Fruit fly (Drosophila melanogaster) whole organism, embryonic: ENCODE measurements around the gene PIG-B.

ENCODE experiments used
- BEAF-32 ChIP-seq: fragments of 200-800 bp; sonication (Bioruptor generic); optimal IDR thresholded peaks from 3 replicates; lab custom pipeline; 2017; ENCODE audit warnings: missing biosample characterization, missing genetic modification characterization, mild to moderate bottlenecking, moderate library complexity, missing genetic modification reagents
- BtbVII ChIP-seq: fragments of 200-800 bp; sonication (Bioruptor generic); optimal IDR thresholded peaks from 3 replicates; lab custom pipeline; 2017; ENCODE audit warnings: missing biosample characterization, mild to moderate bottlenecking, missing genetic modification characterization
- CG10267 ChIP-seq: fragments of 200-800 bp; sonication (Bioruptor generic); optimal IDR thresholded peaks from 2 replicates; lab custom pipeline; 2018; ENCODE audit warnings: missing biosample characterization, mild to moderate bottlenecking, missing genetic modification characterization, moderate library complexity
- CG11456 ChIP-seq: fragments of 200-800 bp; sonication (Bioruptor generic); IDR thresholded peaks from 3 replicates; pipeline ENCODE4 v1.3.6; 2022; ENCODE audit warnings: missing biosample characterization, missing genetic modification characterization
- CG11504 ChIP-seq: fragments of 200-800 bp; sonication (Bioruptor generic); optimal IDR thresholded peaks from 3 replicates; lab custom pipeline; 2019; ENCODE audit warnings: missing biosample characterization, mild to moderate bottlenecking, missing genetic modification characterization, moderate library complexity
- CG12104 ChIP-seq: fragments of 200-800 bp; sonication (Bioruptor generic); optimal IDR thresholded peaks from 3 replicates; lab custom pipeline; 2016; ENCODE audit warnings: missing biosample characterization, missing genetic modification characterization
- CG12769 ChIP-seq: fragments of 200-800 bp; sonication (Bioruptor generic); optimal IDR thresholded peaks from 2 replicates; lab custom pipeline; 2019; ENCODE audit warnings: missing biosample characterization, mild to moderate bottlenecking, missing genetic modification characterization, moderate library complexity
- CG12942 ChIP-seq: fragments of 200-800 bp; sonication (Bioruptor generic); optimal IDR thresholded peaks from 3 replicates; lab custom pipeline; 2016; ENCODE audit warnings: missing biosample characterization, missing genetic modification characterization
- CG13296 ChIP-seq: fragments of 200-800 bp; sonication (Bioruptor generic); optimal IDR thresholded peaks from 3 replicates; lab custom pipeline; 2018; ENCODE audit warnings: missing biosample characterization, mild to moderate bottlenecking, missing genetic modification characterization
- CG16813 ChIP-seq: fragments of 200-800 bp; sonication (Bioruptor generic); IDR thresholded peaks from 3 replicates; pipeline ENCODE4 v1.3.6; 2022; ENCODE audit warnings: missing biosample characterization, missing genetic modification characterization; ENCODE audit not compliant: partially characterized antibody
- CG18476 ChIP-seq: fragments of 200-800 bp; sonication (Bioruptor generic); optimal IDR thresholded peaks from 2 replicates; lab custom pipeline; 2016; ENCODE audit warnings: missing biosample characterization, mild to moderate bottlenecking, missing genetic modification characterization
- CG18599 ChIP-seq: fragments of 200-800 bp; sonication (Bioruptor generic); optimal IDR thresholded peaks from 3 replicates; lab custom pipeline; 2017; ENCODE audit warnings: missing biosample characterization, missing genetic modification characterization, mild to moderate bottlenecking, moderate library complexity, missing genetic modification reagents
- CG18764 ChIP-seq: fragments of 200-800 bp; sonication (Bioruptor generic); optimal IDR thresholded peaks from 3 replicates; lab custom pipeline; 2016; ENCODE audit warnings: missing biosample characterization, missing genetic modification characterization
- CG7839 ChIP-seq: fragments of 200-800 bp; sonication (Bioruptor generic); optimal IDR thresholded peaks from 3 replicates; lab custom pipeline; 2018; ENCODE audit warnings: missing biosample characterization, mild to moderate bottlenecking, missing genetic modification characterization, moderate library complexity
- D ChIP-seq, 2 experiments: fragments of 200-800 bp in 1 of 2; fragments of >200 bp in 1 of 2; sonication (Bioruptor generic) in 1 of 2; optimal IDR thresholded peaks; 2 replicates in 1 of 2; 3 replicates in 1 of 2; lab custom pipeline; 2017; ENCODE audit warnings: mild to moderate bottlenecking in 1 of 2, missing biosample characterization in 1 of 2, missing genetic modification characterization in 1 of 2, missing genetic modification reagents in 1 of 2
- Deaf1 ChIP-seq: fragments of 200-800 bp; optimal IDR thresholded peaks from 3 replicates; lab custom pipeline; 2019; ENCODE audit warnings: missing biosample characterization, mild to moderate bottlenecking, missing genetic modification characterization, moderate library complexity
- Drgx ChIP-seq: fragments of 200-800 bp; sonication (Bioruptor generic); IDR thresholded peaks from 2 replicates; pipeline ENCODE4 v1.3.6; 2022; ENCODE audit warnings: missing biosample characterization, missing genetic modification characterization
- Elba2 ChIP-seq: fragments of 200-800 bp; sonication (Bioruptor generic); optimal IDR thresholded peaks from 3 replicates; lab custom pipeline; 2016; ENCODE audit warnings: missing biosample characterization, missing genetic modification characterization
- GATAe ChIP-seq: fragments of 200-800 bp; sonication (Bioruptor generic); conservative IDR thresholded peaks from 2 replicates; pipeline ENCODE4 v1.3.6; 2022; ENCODE audit warnings: missing biosample characterization, missing genetic modification characterization
- HLH4C ChIP-seq: fragments of 200-800 bp; sonication (Bioruptor generic); IDR thresholded peaks from 3 replicates; pipeline ENCODE4 v1.3.6; 2022; ENCODE audit warnings: missing biosample characterization, missing genetic modification characterization; ENCODE audit not compliant: partially characterized antibody
- MTF-1 ChIP-seq: fragments of 200-800 bp; sonication (Bioruptor generic); optimal IDR thresholded peaks from 2 replicates; lab custom pipeline; 2018; ENCODE audit warnings: missing biosample characterization, mild to moderate bottlenecking, missing genetic modification characterization, borderline replicate concordance
- NFAT ChIP-seq: fragments of 200-800 bp; sonication (Bioruptor generic); IDR thresholded peaks from 2 replicates; pipeline ENCODE4 v1.3.6; 2022; ENCODE audit warnings: missing biosample characterization, missing genetic modification characterization
- Nf-YB ChIP-seq: fragments of 200-800 bp; sonication (Bioruptor generic); optimal IDR thresholded peaks from 3 replicates; lab custom pipeline; 2019; ENCODE audit warnings: missing biosample characterization, mild to moderate bottlenecking, missing genetic modification characterization, moderate library complexity
- Pdp1 ChIP-seq, 2 experiments: fragments of 200-800 bp; sonication (Bioruptor generic); optimal IDR thresholded peaks; 3 replicates each; lab custom pipeline; 2016; ENCODE audit warnings: missing biosample characterization in 2 of 2, missing genetic modification characterization in 2 of 2, mild to moderate bottlenecking in 1 of 2, moderate library complexity in 1 of 2
- Rx ChIP-seq: fragments of 200-800 bp; sonication (Bioruptor generic); IDR thresholded peaks from 2 replicates; pipeline ENCODE4 v1.3.6; 2022; ENCODE audit warnings: missing biosample characterization, missing genetic modification characterization
- ac ChIP-seq: fragments of 200-800 bp; sonication (Bioruptor generic); optimal IDR thresholded peaks from 3 replicates; lab custom pipeline; 2017; ENCODE audit warnings: missing biosample characterization, mild to moderate bottlenecking, missing genetic modification characterization
- cad ChIP-seq: fragments of >200 bp; optimal IDR thresholded peaks from 2 replicates; lab custom pipeline; 2017; ENCODE audit warnings: missing biosample characterization, missing genetic modification characterization
- cas ChIP-seq: fragments of 200-800 bp; sonication (Bioruptor generic); IDR thresholded peaks from 2 replicates; pipeline ENCODE4 v1.3.6; 2022; ENCODE audit warnings: missing biosample characterization, missing genetic modification characterization
- chinmo ChIP-seq: fragments of 200-800 bp; sonication (Bioruptor generic); IDR thresholded peaks from 4 replicates; pipeline ENCODE4 v1.3.6; 2022; ENCODE audit warnings: missing biosample characterization, missing genetic modification characterization; ENCODE audit not compliant: partially characterized antibody
- crp ChIP-seq, 2 experiments: fragments of 200-800 bp; sonication (Bioruptor generic); optimal IDR thresholded peaks; 2 replicates in 1 of 2; 3 replicates in 1 of 2; lab custom pipeline; 2017; ENCODE audit warnings: missing biosample characterization in 2 of 2, missing genetic modification characterization in 2 of 2, mild to moderate bottlenecking in 1 of 2, moderate library complexity in 1 of 2
- dan ChIP-seq: fragments of 200-800 bp; sonication (Bioruptor generic); IDR thresholded peaks from 2 replicates; pipeline ENCODE4 v1.3.6; 2022; ENCODE audit warnings: missing biosample characterization, missing genetic modification characterization
- exex ChIP-seq: fragments of 200-800 bp; sonication (Bioruptor generic); optimal IDR thresholded peaks from 4 replicates; lab custom pipeline; 2018; ENCODE audit warnings: missing biosample characterization, mild to moderate bottlenecking, missing genetic modification characterization, moderate library complexity
- insv ChIP-seq, 2 experiments: fragments of 200-800 bp; sonication (Bioruptor generic); optimal IDR thresholded peaks; 3 replicates each; lab custom pipeline; 2016 to 2018; ENCODE audit warnings: missing biosample characterization in 2 of 2, missing genetic modification characterization in 2 of 2
- jing ChIP-seq: fragments of 200-800 bp; sonication (Bioruptor generic); optimal IDR thresholded peaks from 2 replicates; lab custom pipeline; 2018; ENCODE audit warnings: missing biosample characterization, mild to moderate bottlenecking, missing genetic modification characterization
- kay ChIP-seq: fragments of 200-800 bp; sonication (Bioruptor generic); optimal IDR thresholded peaks from 2 replicates; lab custom pipeline; 2016; ENCODE audit warnings: missing biosample characterization, missing genetic modification characterization
- lab ChIP-seq: fragments of 200-800 bp; sonication (Bioruptor generic); optimal IDR thresholded peaks from 3 replicates; lab custom pipeline; 2017; ENCODE audit warnings: missing biosample characterization, missing genetic modification characterization, mild to moderate bottlenecking, moderate library complexity, missing genetic modification reagents
- lbe ChIP-seq: fragments of 200-800 bp; sonication (Bioruptor generic); optimal IDR thresholded peaks from 2 replicates; lab custom pipeline; 2016; ENCODE audit warnings: missing biosample characterization, mild to moderate bottlenecking, missing genetic modification characterization
- nom ChIP-seq: fragments of 200-800 bp; sonication (Bioruptor generic); optimal IDR thresholded peaks from 2 replicates; lab custom pipeline; 2017; ENCODE audit warnings: missing biosample characterization, missing genetic modification characterization, mild to moderate bottlenecking, moderate library complexity, missing genetic modification reagents
- phol ChIP-seq: fragments of 200-800 bp; sonication (Bioruptor generic); optimal IDR thresholded peaks from 3 replicates; lab custom pipeline; 2018; ENCODE audit warnings: missing biosample characterization, mild to moderate bottlenecking, missing genetic modification characterization, moderate library complexity
- pita ChIP-seq: fragments of 200-800 bp; sonication (Bioruptor generic); optimal IDR thresholded peaks from 2 replicates; lab custom pipeline; 2017; ENCODE audit warnings: missing biosample characterization, mild to moderate bottlenecking, missing genetic modification characterization
- rib ChIP-seq: fragments of 200-800 bp; sonication (Bioruptor generic); IDR thresholded peaks from 2 replicates; pipeline ENCODE4 v1.3.6; 2022; ENCODE audit warnings: missing biosample characterization, missing genetic modification characterization
- sd ChIP-seq: fragments of 200-800 bp; sonication (Bioruptor generic); optimal IDR thresholded peaks from 3 replicates; lab custom pipeline; 2018; ENCODE audit warnings: missing biosample characterization, mild to moderate bottlenecking, missing genetic modification characterization, moderate library complexity
- sens ChIP-seq: fragments of 200-800 bp; sonication (Bioruptor generic); peaks from one replicate; lab custom pipeline; 2016; ENCODE audit warnings: missing biosample characterization, missing genetic modification characterization
- sug ChIP-seq: fragments of 200-800 bp; optimal IDR thresholded peaks from 2 replicates; lab custom pipeline; 2019; ENCODE audit warnings: missing biosample characterization, mild to moderate bottlenecking, missing genetic modification characterization, moderate library complexity

Gene PIG-B

DNA sequence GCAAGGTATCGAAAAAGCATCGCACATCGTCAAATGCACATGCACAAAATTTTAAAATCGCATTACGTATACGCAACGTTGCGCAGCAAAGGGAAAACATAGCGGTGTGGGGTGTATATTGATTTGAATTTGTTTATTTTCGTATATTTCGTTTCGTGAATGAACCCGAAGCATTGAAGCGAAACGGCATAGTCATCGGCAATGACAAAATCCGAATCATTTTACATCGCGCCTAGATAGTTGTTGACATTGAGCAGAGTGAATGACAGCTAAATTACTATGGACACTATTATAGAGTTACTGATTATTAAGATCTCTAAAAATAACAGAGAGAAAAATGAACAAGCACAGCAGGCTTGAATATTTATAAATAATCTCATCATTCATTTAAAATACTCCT lies 37.7 kb upstream of the PIG-B start:
- peak; percentile 74; the same call in 1 of the 4 replicates for TF ChIP-seq chinmo (GFP tag; lab: Robert Waterston, UW)
- no peak for TF ChIP-seq D (optimal IDR thresholded peaks at IDR 0.05; lab: Kevin White, UChicago)
- no peak for TF ChIP-seq D (GFP tag; optimal IDR thresholded peaks at IDR 0.05; lab: Kevin White, UChicago)
- TF ChIP-seq, all 482 proteins: peak for 1

DNA sequence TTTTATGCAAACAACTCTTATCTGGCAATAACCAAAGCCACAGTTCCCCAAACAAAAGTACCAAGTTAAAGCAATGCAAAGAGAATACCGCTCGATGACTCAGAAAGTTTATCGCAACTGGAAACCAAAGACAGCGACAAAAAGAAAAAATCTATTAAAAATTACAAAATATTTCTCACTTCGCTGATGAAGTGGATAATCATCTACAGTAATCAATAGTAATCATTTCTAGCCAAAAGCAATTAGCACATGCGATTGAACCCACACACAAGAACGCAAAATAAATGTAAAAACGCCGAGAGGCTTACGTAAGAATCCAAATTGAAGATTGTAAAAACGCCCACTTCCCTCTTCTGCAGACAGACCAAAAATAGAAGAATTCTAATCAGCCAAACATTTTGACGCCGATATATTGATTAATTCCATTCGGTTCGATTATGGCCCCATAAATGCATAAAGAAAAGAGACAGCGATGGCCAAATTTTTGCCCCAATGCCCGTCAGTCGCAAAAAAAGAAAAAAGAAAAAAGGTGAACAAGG lies 34.4 kb upstream of the PIG-B start:
- peak in 1 of 2 experiments; percentile 62 for TF ChIP-seq Pdp1 (GFP tag; optimal IDR thresholded peaks at IDR 0.05; lab: Kevin White, UChicago)
- peak; percentile 52 for TF ChIP-seq sens
- peak; percentile 74 for TF ChIP-seq exex (tag; lab: Kevin White, UChicago)
- TF ChIP-seq sug (tag; lab: Kevin White, UChicago): peak; percentile 12
- no peak for TF ChIP-seq rib (GFP tag; lab: Robert Waterston, UW)
- TF ChIP-seq sd (tag; lab: Kevin White, UChicago): peak; percentile 26
- no peak for TF ChIP-seq CG11456
- TF ChIP-seq Elba2 (GFP tag; lab: Kevin White, UChicago): no peak

DNA sequence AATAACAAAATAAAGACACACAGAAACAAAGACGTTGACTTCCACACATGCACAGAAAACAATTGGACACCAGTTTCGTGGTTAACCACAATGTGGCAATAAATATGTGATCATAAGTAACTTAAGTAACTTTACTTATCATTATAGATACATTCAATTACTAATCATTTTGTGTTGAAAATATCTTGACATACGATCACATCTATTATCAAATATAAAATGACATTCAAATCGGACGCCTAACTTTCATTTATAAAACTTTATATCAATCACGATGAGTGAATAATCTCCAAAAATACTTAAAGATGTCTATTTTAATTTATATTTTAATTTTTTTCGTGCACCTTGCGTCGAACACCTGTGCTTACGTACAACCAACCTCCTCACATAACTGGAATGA lies 32.6 kb upstream of the PIG-B start:
- TF ChIP-seq CG16813 (GFP tag; lab: Robert Waterston, UW) (no peak), CG12104 (GFP tag; lab: Kevin White, UChicago) (no peak), GATAe (GFP tag; lab: Robert Waterston, UW) (no peak), CG13296 (GFP tag; lab: Kevin White, UChicago) (no peak), BEAF-32 (no peak), CG12942 (GFP tag; lab: Kevin White, UChicago) (no peak), sens (peak; percentile 24), HLH4C (GFP tag; lab: Robert Waterston, UW) (no peak), MTF-1 (GFP tag; lab: Kevin White, UChicago) (no peak), CG12769 (tag; lab: Kevin White, UChicago) (no peak), CG11504 (tag; lab: Kevin White, UChicago) (peak; percentile 36), pita (GFP tag; lab: Kevin White, UChicago) (no peak), cas (GFP tag; lab: Robert Waterston, UW) (no peak), crp (GFP tag; optimal IDR thresholded peaks at IDR 0.05; lab: Kevin White, UChicago) (no peak), lbe (peak; percentile 45), BtbVII (GFP tag; lab: Kevin White, UChicago) (no peak), CG18599 (GFP tag; lab: Kevin White, UChicago) (no peak), Rx (GFP tag; lab: Robert Waterston, UW) (no peak), kay (GFP tag; lab: Kevin White, UChicago) (no peak), Drgx (peak; percentile 26; the same call in 1 of the 2 replicates), jing (GFP tag; lab: Kevin White, UChicago) (no peak), lab (GFP tag; lab: Kevin White, UChicago) (peak; percentile 9)

DNA sequence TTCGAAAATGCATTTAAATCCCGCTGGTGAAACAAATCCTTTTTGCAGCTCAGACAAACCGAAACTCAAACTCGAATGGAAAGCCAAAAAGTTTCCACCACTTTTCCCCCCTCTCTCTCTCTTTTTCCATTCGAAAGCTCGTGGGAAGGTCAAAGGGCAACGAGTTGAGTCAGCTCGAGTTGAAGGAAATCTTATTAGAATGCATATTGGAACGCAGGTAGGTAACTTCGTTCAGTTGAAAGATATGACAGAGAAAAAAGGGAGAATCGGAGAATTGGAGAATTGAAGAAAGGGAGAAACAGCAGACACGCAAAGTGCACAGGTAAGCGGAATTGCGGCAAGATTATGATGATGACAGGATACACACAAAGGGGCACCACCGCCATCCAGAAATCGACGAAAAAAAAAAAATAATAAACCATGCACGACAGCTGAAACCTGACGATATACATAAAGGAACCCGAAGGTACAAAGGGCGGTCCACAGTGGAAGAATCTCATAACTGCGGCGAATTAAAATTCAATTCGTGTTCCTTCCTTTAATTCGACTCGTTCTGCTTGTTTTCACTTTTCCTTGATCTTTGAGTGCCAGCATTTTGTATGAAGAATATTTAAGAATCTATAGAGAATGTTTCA lies 28.4 kb upstream of the PIG-B start:
- TF ChIP-seq CG18476 (no peak), CG18764 (GFP tag; lab: Kevin White, UChicago) (no peak), phol (tag; lab: Kevin White, UChicago) (no peak), ac (GFP tag; lab: Kevin White, UChicago) (peak; percentile 21), HLH4C (GFP tag; lab: Robert Waterston, UW) (no peak), NFAT (GFP tag; lab: Robert Waterston, UW) (no peak), nom (GFP tag; lab: Kevin White, UChicago) (peak; percentile 36), Deaf1 (tag; lab: Kevin White, UChicago) (no peak), dan (GFP tag; lab: Robert Waterston, UW) (no peak), insv (GFP tag; optimal IDR thresholded peaks at IDR 0.05; lab: Kevin White, UChicago) (peak in 1 of 2 experiments; percentile 92), Nf-YB (GFP tag; lab: Kevin White, UChicago) (no peak), CG10267 (no peak), cad (peak; percentile 7), CG7839 (tag; lab: Kevin White, UChicago) (no peak)
